Fruit fly (Drosophila melanogaster) whole organism, pupa: ENCODE measurements around the gene CG14854.

Experiments
- CG10348 ChIP-seq: fragments of 200-800 bp; sonication (Bioruptor generic); IDR thresholded peaks from 2 replicates; pipeline ENCODE4 v1.3.6; 2022; ENCODE audit warnings: missing biosample characterization, missing genetic modification characterization
- CG12605 ChIP-seq: fragments of 200-800 bp; sonication (Bioruptor generic); IDR thresholded peaks from 2 replicates; pipeline ENCODE4 v1.3.6; 2022; ENCODE audit warnings: missing biosample characterization, missing genetic modification characterization
- CG13204 ChIP-seq: fragments of 200-800 bp; sonication (Bioruptor generic); optimal IDR thresholded peaks from 2 replicates; lab custom pipeline; 2018; ENCODE audit warnings: missing biosample characterization, mild to moderate bottlenecking, missing genetic modification characterization, moderate library complexity
- CG14655 ChIP-seq: fragments of 200-800 bp; sonication (Bioruptor generic); optimal IDR thresholded peaks from 3 replicates; lab custom pipeline; 2017; ENCODE audit warnings: mild to moderate bottlenecking, missing biosample characterization, missing genetic modification reagents, missing genetic modification characterization
- CG15710 ChIP-seq: fragments of 200-800 bp; sonication (Bioruptor generic); optimal IDR thresholded peaks from 2 replicates; lab custom pipeline; 2018; ENCODE audit warnings: missing biosample characterization, mild to moderate bottlenecking, missing genetic modification characterization, moderate library complexity
- CG17806 ChIP-seq: fragments of 200-800 bp; sonication (Bioruptor generic); optimal IDR thresholded peaks from 2 replicates; lab custom pipeline; 2018; ENCODE audit warnings: missing biosample characterization, mild to moderate bottlenecking, missing genetic modification characterization, moderate library complexity
- CG32121 ChIP-seq: fragments of 200-800 bp; sonication (Bioruptor generic); IDR thresholded peaks from 2 replicates; pipeline ENCODE4 v1.3.6; 2022; ENCODE audit warnings: missing biosample characterization, missing genetic modification characterization
- CG34367 ChIP-seq: fragments of 200-800 bp; sonication (Bioruptor generic); optimal IDR thresholded peaks from 2 replicates; lab custom pipeline; 2018; ENCODE audit warnings: missing biosample characterization, mild to moderate bottlenecking, missing genetic modification characterization
- CG4496 ChIP-seq: fragments of 200-800 bp; sonication (Bioruptor generic); IDR thresholded peaks from 3 replicates; pipeline ENCODE4 v1.3.6; 2022; ENCODE audit warnings: missing biosample characterization, missing genetic modification characterization
- CG8159 ChIP-seq: fragments of 200-800 bp; sonication (Bioruptor generic); optimal IDR thresholded peaks from 3 replicates; lab custom pipeline; 2018; ENCODE audit warnings: missing biosample characterization, mild to moderate bottlenecking, missing genetic modification characterization, moderate library complexity
- CG8301 ChIP-seq: fragments of 200-800 bp; sonication (Bioruptor generic); optimal IDR thresholded peaks from 2 replicates; lab custom pipeline; 2018; ENCODE audit warnings: missing biosample characterization, mild to moderate bottlenecking, missing genetic modification characterization
- CG9948 ChIP-seq: fragments of 200-800 bp; sonication (Bioruptor generic); optimal IDR thresholded peaks from 2 replicates; lab custom pipeline; 2018; ENCODE audit warnings: missing biosample characterization, mild to moderate bottlenecking, missing genetic modification characterization, moderate library complexity
- D1 ChIP-seq: fragments of 200-800 bp; sonication (Bioruptor generic); optimal IDR thresholded peaks from 2 replicates; lab custom pipeline; 2018; ENCODE audit warnings: missing biosample characterization, mild to moderate bottlenecking, missing genetic modification characterization, moderate library complexity
- EcR ChIP-seq: fragments of 200-800 bp; sonication (Bioruptor generic); optimal IDR thresholded peaks from 3 replicates; lab custom pipeline; 2019; ENCODE audit warnings: missing biosample characterization, missing genetic modification characterization, mild to moderate bottlenecking, moderate library complexity, missing genetic modification reagents
- Ets98B ChIP-seq: fragments of 200-800 bp; sonication (Bioruptor generic); IDR thresholded peaks from 2 replicates; pipeline ENCODE4 v1.3.6; 2022; ENCODE audit warnings: missing biosample characterization, missing genetic modification characterization
- Pif1A ChIP-seq: fragments of 200-800 bp; sonication (Bioruptor generic); optimal IDR thresholded peaks from 3 replicates; lab custom pipeline; 2016; ENCODE audit warnings: missing biosample characterization, missing genetic modification characterization
- Pif1B ChIP-seq: fragments of 200-800 bp; sonication (Bioruptor generic); optimal IDR thresholded peaks from 3 replicates; lab custom pipeline; 2016; ENCODE audit warnings: missing biosample characterization, missing genetic modification characterization
- Snoo ChIP-seq: fragments of 200-800 bp; sonication (Bioruptor generic); optimal IDR thresholded peaks from 3 replicates; lab custom pipeline; 2017; ENCODE audit warnings: missing biosample characterization, mild to moderate bottlenecking, missing genetic modification characterization, inconsistent platforms
- fd96Ca ChIP-seq: fragments of 200-800 bp; sonication (Bioruptor generic); IDR thresholded peaks from 3 replicates; pipeline ENCODE4 v1.3.6; 2022; ENCODE audit warnings: missing biosample characterization, missing genetic modification characterization
- gl ChIP-seq: fragments of 200-800 bp; sonication (Bioruptor generic); optimal IDR thresholded peaks from 2 replicates; lab custom pipeline; 2018; ENCODE audit warnings: missing biosample characterization, mild to moderate bottlenecking, missing genetic modification characterization
- rn ChIP-seq: fragments of 200-800 bp; sonication (Bioruptor generic); IDR thresholded peaks from 2 replicates; pipeline ENCODE4 v1.3.6; 2022; ENCODE audit warnings: missing biosample characterization, missing genetic modification characterization

Gene CG14854

dm6 chr3R:14576511-14576691, 16.5 kb upstream of the CG14854 start, which contains the start of gene CG44094:
Gene CG44094 (minus strand): TSS chr3R:14576611.
- no peak for TF ChIP-seq rn (GFP tag; lab: Robert Waterston, UW)
- TF ChIP-seq D1, result no peak
- TF ChIP-seq CG12605 (GFP tag; lab: Robert Waterston, UW), result no peak
- TF ChIP-seq CG10348 (GFP tag; lab: Robert Waterston, UW), result no peak
- no peak for TF ChIP-seq Ets98B (GFP tag; lab: Robert Waterston, UW)
- no peak for TF ChIP-seq fd96Ca (GFP tag; lab: Robert Waterston, UW)
- no peak for TF ChIP-seq CG14655 (GFP tag; lab: Kevin White, UChicago)
- TF ChIP-seq CG8159 (tag; lab: Kevin White, UChicago), result no peak

- TF ChIP-seq CG17806 (tag; lab: Kevin White, UChicago) (no peak), CG4496 (peak; percentile 22; the same call in 1 of the 3 replicates)
Measured at dm6 chr3R:14575718-14576187, 15.9 kb upstream of the CG14854 start, which contains the start of gene CG7987. Gene CG7987 (minus strand): TSS chr3R:14575887.

- TF ChIP-seq CG9948 (peak; percentile 71), D1 (no peak), CG14655 (GFP tag; lab: Kevin White, UChicago) (peak; percentile 73), CG32121 (GFP tag; lab: Robert Waterston, UW) (peak; percentile 52), CG15710 (tag; lab: Kevin White, UChicago) (peak; percentile 69), gl (tag; lab: Kevin White, UChicago) (no peak), CG4496 (peak; percentile 70; the same call in 2 of the 3 replicates), CG8301 (tag; lab: Kevin White, UChicago) (peak; percentile 61), Ets98B (GFP tag; lab: Robert Waterston, UW) (peak; percentile 15; the same call in 1 of the 2 replicates), Pif1B (GFP tag; lab: Kevin White, UChicago) (peak; percentile 7), CG12605 (GFP tag; lab: Robert Waterston, UW) (no peak), CG10348 (GFP tag; lab: Robert Waterston, UW) (no peak), CG13204 (GFP tag; lab: Kevin White, UChicago) (no peak), EcR (GFP tag; lab: Kevin White, UChicago) (no peak), Snoo (tag; lab: Kevin White, UChicago) (peak; percentile 50), fd96Ca (GFP tag; lab: Robert Waterston, UW) (no peak; the same call in 2 of the 3 replicates), CG8159 (tag; lab: Kevin White, UChicago) (peak; percentile 81), CG34367 (peak; percentile 54), rn (GFP tag; lab: Robert Waterston, UW) (0 out of 2 replicates have a peak, but pooled peaks have one; percentile 31), CG17806 (tag; lab: Kevin White, UChicago) (peak; percentile 49), Pif1A (peak; percentile 37)
Measured at dm6 chr3R:14574962-14575717, 15.3 kb upstream of the CG14854 start.

dm6 chr3R:14569411-14570107, 9.7 kb upstream of the CG14854 start, which contains the start of gene Cys:
Gene Cys (minus strand): TSS chr3R:14569644.
- TF ChIP-seq EcR (GFP tag; lab: Kevin White, UChicago), result peak; percentile 11
- peak; percentile 23; the same call in 1 of the 2 replicates for TF ChIP-seq Ets98B (GFP tag; lab: Robert Waterston, UW)
- no peak for TF ChIP-seq D1
- TF ChIP-seq, all 21 proteins: peak for 2

- TF ChIP-seq CG8159 (tag; lab: Kevin White, UChicago), result no peak
- no peak for TF ChIP-seq EcR (GFP tag; lab: Kevin White, UChicago)
- TF ChIP-seq CG14655 (GFP tag; lab: Kevin White, UChicago), result peak; percentile 21
- TF ChIP-seq CG4496, result peak; percentile 17; the same call in 1 of the 3 replicates
- peak; percentile 13 for TF ChIP-seq Pif1A
- no peak for TF ChIP-seq CG15710 (tag; lab: Kevin White, UChicago)
- TF ChIP-seq Ets98B (GFP tag; lab: Robert Waterston, UW), result peak; percentile 54; the same call in 1 of the 2 replicates
- peak; percentile 21 for TF ChIP-seq CG8301 (tag; lab: Kevin White, UChicago)
- no peak for TF ChIP-seq Pif1B (GFP tag; lab: Kevin White, UChicago)
Measured at dm6 chr3R:14568501-14569137, 8.8 kb upstream of the CG14854 start, which contains the start of gene CG8066. Gene CG8066 (minus strand): TSS chr3R:14568847.

dm6 chr3R:14567796-14568195, 7.9 kb upstream of the CG14854 start:
- TF ChIP-seq CG17806 (tag; lab: Kevin White, UChicago), result no peak
- TF ChIP-seq CG12605 (GFP tag; lab: Robert Waterston, UW), result no peak
- TF ChIP-seq CG14655 (GFP tag; lab: Kevin White, UChicago), result no peak
- no peak for TF ChIP-seq CG8301 (tag; lab: Kevin White, UChicago)
- TF ChIP-seq Ets98B (GFP tag; lab: Robert Waterston, UW), result no peak
- TF ChIP-seq CG9948, result no peak
- TF ChIP-seq Snoo (tag; lab: Kevin White, UChicago), result no peak
- TF ChIP-seq D1, result no peak
- no peak for TF ChIP-seq CG32121 (GFP tag; lab: Robert Waterston, UW)
- TF ChIP-seq, all 21 proteins: peak for 0
